Worm (Caenorhabditis elegans) whole organism, L2 larva: Measurements from ENCODE around the gene C50H2.13.

ENCODE experiments used
- R02D3.7 ChIP-seq: fragments of 150-350 bp; optimal IDR thresholded peaks from 2 replicates; lab custom pipeline; 2014; ENCODE audit warnings: missing biosample characterization, missing genetic modification characterization
- Y55F3AM.14 ChIP-seq: fragments of 200-800 bp; sonication (Bioruptor generic); optimal IDR thresholded peaks from 2 replicates; lab custom pipeline; 2018; ENCODE audit warnings: mild to moderate bottlenecking, missing genetic modification characterization, missing compliant biosample characterization
- alr-1 ChIP-seq: fragments of 150-350 bp; optimal IDR thresholded peaks from 2 replicates; lab custom pipeline; 2014; ENCODE audit warnings: missing biosample characterization, missing genetic modification characterization
- aly-2 ChIP-seq: fragments of 150-350 bp; optimal IDR thresholded peaks from 2 replicates; lab custom pipeline; 2014; ENCODE audit warnings: missing biosample characterization, missing genetic modification characterization
- ama-1 ChIP-seq: fragments of 150-350 bp; optimal IDR thresholded peaks from 2 replicates; lab custom pipeline; 2018; ENCODE audit warnings: inconsistent platforms
- ceh-16 ChIP-seq: fragments of 150-350 bp; optimal IDR thresholded peaks from 2 replicates; lab custom pipeline; 2014; ENCODE audit warnings: missing biosample characterization, missing genetic modification characterization
- crh-2 ChIP-seq: sonication (generic microtip); optimal IDR thresholded peaks from 2 replicates; lab custom pipeline; 2017; ENCODE audit warnings: missing biosample characterization, missing genetic modification characterization
- nhr-11 ChIP-seq: fragments of 150-350 bp; optimal IDR thresholded peaks from 2 replicates; lab custom pipeline; 2014; ENCODE audit warnings: missing biosample characterization, missing genetic modification characterization
- nhr-12 ChIP-seq: fragments of 150-350 bp; optimal IDR thresholded peaks from 2 replicates; lab custom pipeline; 2014; ENCODE audit warnings: missing biosample characterization, missing genetic modification characterization
- nhr-237 ChIP-seq: fragments of 150-350 bp; optimal IDR thresholded peaks from 2 replicates; lab custom pipeline; 2014; ENCODE audit warnings: missing biosample characterization, missing genetic modification characterization
- nhr-6 ChIP-seq: fragments of 150-350 bp; optimal IDR thresholded peaks from 2 replicates; lab custom pipeline; 2014; ENCODE audit warnings: missing biosample characterization, missing genetic modification characterization
- nhr-77 ChIP-seq: fragments of 150-350 bp; optimal IDR thresholded peaks from 2 replicates; lab custom pipeline; 2014; ENCODE audit warnings: missing biosample characterization, missing genetic modification characterization
- unc-62 ChIP-seq: fragments of 150-350 bp; optimal IDR thresholded peaks from 2 replicates; lab custom pipeline; 2014; ENCODE audit warnings: missing biosample characterization, missing genetic modification reagents, missing genetic modification characterization
- ztf-1 ChIP-seq: fragments of 200-800 bp; sonication (Bioruptor generic); conservative IDR thresholded peaks from 2 replicates; pipeline ENCODE4 v1.3.6; 2022; ENCODE audit warnings: missing genetic modification characterization, missing compliant biosample characterization

- TF ChIP-seq ama-1 (lab: Kevin White, UChicago) (no peak), nhr-11 (tag; lab: Kevin White, UChicago) (no peak), ceh-16 (no peak), unc-62 (GFP tag; lab: Kevin White, UChicago) (no peak), nhr-12 (tag; lab: Kevin White, UChicago) (no peak), R02D3.7 (tag; lab: Kevin White, UChicago) (no peak), aly-2 (tag; lab: Kevin White, UChicago) (no peak), crh-2 (tag; lab: Kevin White, UChicago) (no peak), nhr-237 (tag; lab: Kevin White, UChicago) (no peak), nhr-6 (tag; lab: Kevin White, UChicago) (no peak), Y55F3AM.14 (GFP tag; lab: Kevin White, UChicago) (no peak), nhr-77 (tag; lab: Kevin White, UChicago) (no peak), alr-1 (tag; lab: Kevin White, UChicago) (no peak), ztf-1 (GFP tag; lab: Robert Waterston, UW) (no peak)
Observed at ce11 chrV:9879867-9880266, 46.5 kb upstream of the C50H2.13 start, which contains the start of gene sdz-31.
